Fruit fly (Drosophila melanogaster) whole organism, prepupa: Measurements from ENCODE around the gene CG7384.

Experiments used
- Blimp-1 ChIP-seq: fragments of 200-800 bp; sonication (Bioruptor generic); optimal IDR thresholded peaks from 3 replicates; lab custom pipeline; 2017; ENCODE audit warnings: missing biosample characterization, missing genetic modification characterization, mild to moderate bottlenecking, moderate library complexity, missing genetic modification reagents
- CG10631 ChIP-seq: fragments of 200-800 bp; sonication (Bioruptor generic); optimal IDR thresholded peaks from 2 replicates; lab custom pipeline; 2016; ENCODE audit warnings: missing biosample characterization, missing genetic modification characterization
- CG10669 ChIP-seq: fragments of 200-800 bp; sonication (Bioruptor generic); optimal IDR thresholded peaks from 3 replicates; lab custom pipeline; 2018; ENCODE audit warnings: missing biosample characterization, mild to moderate bottlenecking, missing genetic modification characterization, moderate library complexity
- CG11294 ChIP-seq: fragments of 200-800 bp; sonication (Bioruptor generic); IDR thresholded peaks from 2 replicates; pipeline ENCODE4 v1.3.6; 2022; ENCODE audit warnings: missing biosample characterization, missing genetic modification characterization
- CG11762 ChIP-seq: fragments of 200-800 bp; sonication (Bioruptor generic); optimal IDR thresholded peaks from 3 replicates; lab custom pipeline; 2016; ENCODE audit warnings: missing biosample characterization, missing genetic modification characterization; ENCODE audit not compliant: insufficient read depth
- CG15336 ChIP-seq: fragments of 200-800 bp; sonication (Bioruptor generic); IDR thresholded peaks from 2 replicates; pipeline ENCODE4 v1.3.6; 2022; ENCODE audit warnings: missing biosample characterization, missing genetic modification characterization
- CG1621 ChIP-seq: fragments of 200-800 bp; sonication (Bioruptor generic); optimal IDR thresholded peaks from 3 replicates; lab custom pipeline; 2018; ENCODE audit warnings: missing biosample characterization, mild to moderate bottlenecking, missing genetic modification characterization
- CG16779 ChIP-seq: fragments of 200-800 bp; sonication (Bioruptor generic); optimal IDR thresholded peaks from 3 replicates; lab custom pipeline; 2017; ENCODE audit warnings: missing biosample characterization, mild to moderate bottlenecking, missing genetic modification characterization
- CG3032 ChIP-seq: fragments of 200-800 bp; optimal IDR thresholded peaks from 2 replicates; lab custom pipeline; 2019; ENCODE audit warnings: missing biosample characterization, mild to moderate bottlenecking, missing genetic modification characterization, moderate library complexity
- CG31627 ChIP-seq: fragments of 200-800 bp; sonication (Bioruptor generic); optimal IDR thresholded peaks from 3 replicates; lab custom pipeline; 2016; ENCODE audit warnings: missing biosample characterization, missing genetic modification characterization
- CG32006 ChIP-seq: fragments of 200-800 bp; sonication (Bioruptor generic); optimal IDR thresholded peaks from 3 replicates; lab custom pipeline; 2017; ENCODE audit warnings: missing biosample characterization, mild to moderate bottlenecking, missing genetic modification characterization
- CG34406 ChIP-seq: fragments of 200-800 bp; sonication (Bioruptor generic); optimal IDR thresholded peaks from 3 replicates; lab custom pipeline; 2016; ENCODE audit warnings: missing biosample characterization, missing genetic modification characterization
- CG3919 ChIP-seq: fragments of 200-800 bp; sonication (Bioruptor generic); optimal IDR thresholded peaks from 3 replicates; lab custom pipeline; 2016; ENCODE audit warnings: missing biosample characterization, missing genetic modification characterization
- CG4318 ChIP-seq: fragments of 200-800 bp; sonication (Bioruptor generic); optimal IDR thresholded peaks from 3 replicates; lab custom pipeline; 2017; ENCODE audit warnings: missing biosample characterization, mild to moderate bottlenecking, missing genetic modification characterization
- CG6163 ChIP-seq: fragments of 200-800 bp; sonication (Bioruptor generic); IDR thresholded peaks from 3 replicates; pipeline ENCODE4 v1.3.6; 2022; ENCODE audit warnings: missing biosample characterization, missing genetic modification characterization
- CG6276 ChIP-seq: fragments of 200-800 bp; sonication (Bioruptor generic); optimal IDR thresholded peaks from 2 replicates; lab custom pipeline; 2017; ENCODE audit warnings: missing biosample characterization, mild to moderate bottlenecking, missing genetic modification characterization
- CG6792 ChIP-seq: fragments of 200-800 bp; sonication (Bioruptor generic); optimal IDR thresholded peaks from 3 replicates; lab custom pipeline; 2016; ENCODE audit warnings: missing biosample characterization, missing genetic modification characterization
- CG7368 ChIP-seq: fragments of 200-800 bp; sonication (Bioruptor generic); optimal IDR thresholded peaks from 3 replicates; lab custom pipeline; 2016; ENCODE audit warnings: missing biosample characterization, missing genetic modification characterization
- CG8119 ChIP-seq: fragments of 200-800 bp; sonication (Bioruptor generic); IDR thresholded peaks from 3 replicates; pipeline ENCODE4 v1.3.6; 2022; ENCODE audit warnings: missing biosample characterization, missing genetic modification characterization
- CG8319 ChIP-seq: fragments of 200-800 bp; sonication (Bioruptor generic); optimal IDR thresholded peaks from 3 replicates; lab custom pipeline; 2016; ENCODE audit warnings: missing biosample characterization, missing genetic modification characterization
- CG9139 ChIP-seq: fragments of 200-800 bp; sonication (Bioruptor generic); optimal IDR thresholded peaks from 3 replicates; lab custom pipeline; 2017; ENCODE audit warnings: missing biosample characterization, mild to moderate bottlenecking, missing genetic modification characterization
- Eip75B ChIP-seq: fragments of 200-800 bp; sonication (Bioruptor generic); optimal IDR thresholded peaks from 3 replicates; lab custom pipeline; 2016; ENCODE audit warnings: missing biosample characterization, missing genetic modification characterization
- Eip93F ChIP-seq: fragments of 200-800 bp; sonication (Bioruptor generic); optimal IDR thresholded peaks from 2 replicates; lab custom pipeline; 2016; ENCODE audit warnings: missing biosample characterization, mild to moderate bottlenecking, missing genetic modification characterization
- Ets21C ChIP-seq: fragments of 200-800 bp; sonication (Bioruptor generic); optimal IDR thresholded peaks from 3 replicates; lab custom pipeline; 2016; ENCODE audit warnings: missing biosample characterization, missing genetic modification characterization
- Gug ChIP-seq: fragments of 200-800 bp; sonication (Bioruptor generic); IDR thresholded peaks from 2 replicates; pipeline ENCODE4 v1.3.6; 2022; ENCODE audit warnings: missing biosample characterization, missing genetic modification characterization
- Hr38 ChIP-seq: sonication (Bioruptor generic); optimal IDR thresholded peaks from 2 replicates; lab custom pipeline; 2016; ENCODE audit warnings: missing biosample characterization, missing genetic modification characterization
- Hr39 ChIP-seq: fragments of 200-800 bp; sonication (Bioruptor generic); optimal IDR thresholded peaks from 2 replicates; lab custom pipeline; 2016; ENCODE audit warnings: missing biosample characterization, missing genetic modification characterization
- Hr4 ChIP-seq: fragments of 200-800 bp; sonication (Bioruptor generic); optimal IDR thresholded peaks from 3 replicates; lab custom pipeline; 2016; ENCODE audit warnings: missing biosample characterization, missing genetic modification characterization
- Lpt ChIP-seq: fragments of 200-800 bp; sonication (Bioruptor generic); optimal IDR thresholded peaks from 3 replicates; lab custom pipeline; 2016; ENCODE audit warnings: missing biosample characterization, missing genetic modification characterization
- Met ChIP-seq: fragments of 200-800 bp; sonication (Bioruptor generic); optimal IDR thresholded peaks from 3 replicates; lab custom pipeline; 2016; ENCODE audit warnings: missing biosample characterization, missing genetic modification characterization
- OdsH ChIP-seq: fragments of 200-800 bp; sonication (Bioruptor generic); optimal IDR thresholded peaks from 3 replicates; lab custom pipeline; 2016; ENCODE audit warnings: missing biosample characterization, missing genetic modification characterization
- Smox ChIP-seq: fragments of 200-800 bp; sonication (Bioruptor generic); optimal IDR thresholded peaks from 3 replicates; lab custom pipeline; 2016; ENCODE audit warnings: missing biosample characterization, missing genetic modification characterization
- Sox102F ChIP-seq: fragments of 200-800 bp; sonication (Bioruptor generic); optimal IDR thresholded peaks from 2 replicates; lab custom pipeline; 2016; ENCODE audit warnings: missing biosample characterization, mild to moderate bottlenecking, missing genetic modification characterization
- Sox15 ChIP-seq: fragments of 200-800 bp; sonication (Bioruptor generic); optimal IDR thresholded peaks from 3 replicates; lab custom pipeline; 2016; ENCODE audit warnings: missing biosample characterization, missing genetic modification characterization
- acj6 ChIP-seq: fragments of 200-800 bp; sonication (Bioruptor generic); optimal IDR thresholded peaks from 3 replicates; lab custom pipeline; 2016; ENCODE audit warnings: missing biosample characterization, missing genetic modification characterization
- cyc ChIP-seq: fragments of 200-800 bp; sonication (Bioruptor generic); optimal IDR thresholded peaks from 3 replicates; lab custom pipeline; 2016; ENCODE audit warnings: missing biosample characterization, missing genetic modification characterization
- dac ChIP-seq: fragments of 200-800 bp; sonication (Bioruptor generic); optimal IDR thresholded peaks from 2 replicates; lab custom pipeline; 2017; ENCODE audit warnings: missing biosample characterization, mild to moderate bottlenecking, missing genetic modification characterization
- dsx ChIP-seq: fragments of 200-800 bp; optimal IDR thresholded peaks from 3 replicates; lab custom pipeline; 2019; ENCODE audit warnings: missing biosample characterization, mild to moderate bottlenecking, missing genetic modification characterization, moderate library complexity; ENCODE audit not compliant: poor library complexity, severe bottlenecking
- eg ChIP-seq: fragments of 200-800 bp; sonication (Bioruptor generic); IDR thresholded peaks from 3 replicates; pipeline ENCODE4 v1.3.6; 2022; ENCODE audit warnings: missing biosample characterization, missing genetic modification characterization
- esn ChIP-seq: fragments of 200-800 bp; sonication (Bioruptor generic); optimal IDR thresholded peaks from 2 replicates; lab custom pipeline; 2016; ENCODE audit warnings: missing biosample characterization, mild to moderate bottlenecking, missing genetic modification characterization, moderate library complexity
- fd85E ChIP-seq: fragments of 200-800 bp; sonication (Bioruptor generic); optimal IDR thresholded peaks from 3 replicates; lab custom pipeline; 2016; ENCODE audit warnings: missing biosample characterization, missing genetic modification characterization
- fkh ChIP-seq: fragments of 200-800 bp; sonication (Bioruptor generic); optimal IDR thresholded peaks from 3 replicates; lab custom pipeline; 2017; ENCODE audit warnings: missing biosample characterization, mild to moderate bottlenecking, missing genetic modification characterization, moderate library complexity
- net ChIP-seq: fragments of 200-800 bp; sonication (Bioruptor generic); optimal IDR thresholded peaks from 3 replicates; lab custom pipeline; 2016; ENCODE audit warnings: missing biosample characterization, missing genetic modification characterization
- pdm3 ChIP-seq: fragments of 200-800 bp; sonication (Bioruptor generic); optimal IDR thresholded peaks from 3 replicates; lab custom pipeline; 2016; ENCODE audit warnings: missing biosample characterization, missing genetic modification characterization
- salr ChIP-seq, 2 experiments: fragments of 200-800 bp; sonication (Bioruptor generic); optimal IDR thresholded peaks; 3 replicates each; lab custom pipeline; 2016 to 2018; ENCODE audit warnings: missing biosample characterization in 2 of 2, missing genetic modification characterization in 2 of 2, mild to moderate bottlenecking in 1 of 2
- ss ChIP-seq, 2 experiments: fragments of 200-800 bp; sonication (Bioruptor generic); optimal IDR thresholded peaks; 2 replicates in 1 of 2; 3 replicates in 1 of 2; lab custom pipeline; 2017 to 2018; ENCODE audit warnings: mild to moderate bottlenecking in 2 of 2, missing biosample characterization in 2 of 2, missing genetic modification characterization in 2 of 2, moderate library complexity in 1 of 2
- svp ChIP-seq: fragments of 200-800 bp; sonication (Bioruptor generic); peaks from one replicate; lab custom pipeline; 2016; ENCODE audit warnings: missing biosample characterization, missing genetic modification characterization
- vri ChIP-seq: fragments of 200-800 bp; sonication (Bioruptor generic); optimal IDR thresholded peaks from 3 replicates; lab custom pipeline; 2016; ENCODE audit warnings: missing biosample characterization, mild to moderate bottlenecking, missing genetic modification characterization

Gene CG7384

dm6 chr2L:10522174-10522893 lies 12.1 kb upstream of the CG7384 start (continued):
- TF ChIP-seq Sox102F (GFP tag; lab: Kevin White, UChicago) = no peak
- no peak for TF ChIP-seq CG16779 (tag; lab: Kevin White, UChicago)
- TF ChIP-seq pdm3 (GFP tag; lab: Kevin White, UChicago) = no peak
- no peak for TF ChIP-seq Hr39
- TF ChIP-seq eg = no peak

DNA sequence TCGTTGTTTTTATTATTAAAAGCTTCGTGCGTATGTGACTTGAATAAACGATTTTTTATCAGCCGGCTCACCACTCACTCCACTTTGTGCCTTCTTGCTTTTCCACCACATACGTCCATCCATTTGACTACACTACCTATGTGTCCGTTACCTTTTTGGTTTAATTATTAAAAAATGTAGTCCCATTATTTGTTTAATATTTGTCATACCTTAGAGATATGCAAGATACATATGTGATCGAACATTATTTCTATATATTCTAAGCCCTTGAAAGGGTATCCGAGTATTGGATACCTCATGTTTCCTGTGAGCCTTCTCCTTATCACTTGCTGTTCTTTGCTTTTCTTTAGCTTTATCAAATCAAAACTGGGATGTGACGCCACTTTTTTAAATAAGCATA lies 9.0 kb upstream of the CG7384 start:
- TF ChIP-seq CG31627 (GFP tag; lab: Kevin White, UChicago) (peak; percentile 90), svp (peak; percentile 96), ss (GFP tag; optimal IDR thresholded peaks at IDR 0.05; lab: Kevin White, UChicago) (peak; percentile 71 to 84), CG3919 (GFP tag; lab: Kevin White, UChicago) (peak; percentile 87), dac (GFP tag; lab: Kevin White, UChicago) (no peak), salr (GFP tag; optimal IDR thresholded peaks at IDR 0.05; lab: Kevin White, UChicago) (peak; percentile 17 to 72), CG15336 (GFP tag; lab: Robert Waterston, UW) (peak; percentile 82), pdm3 (GFP tag; lab: Kevin White, UChicago) (peak; percentile 89), Sox102F (GFP tag; lab: Kevin White, UChicago) (peak; percentile 90), fkh (GFP tag; lab: Kevin White, UChicago) (no peak), CG6276 (GFP tag; lab: Kevin White, UChicago) (peak; percentile 67), CG10669 (GFP tag; lab: Kevin White, UChicago) (peak; percentile 88), Hr38 (no peak), Sox15 (GFP tag; lab: Kevin White, UChicago) (peak; percentile 80), CG16779 (tag; lab: Kevin White, UChicago) (peak; percentile 58), Eip93F (GFP tag; lab: Kevin White, UChicago) (peak; percentile 47), Gug (GFP tag; lab: Robert Waterston, UW) (peak; percentile 63), Smox (GFP tag; lab: Kevin White, UChicago) (peak; percentile 87), Hr39 (peak; percentile 91), eg (peak; percentile 86), CG3032 (tag; lab: Kevin White, UChicago) (peak; percentile 84), CG10631 (GFP tag; lab: Kevin White, UChicago) (peak; percentile 76), CG11762 (GFP tag; lab: Kevin White, UChicago) (peak; percentile 63), CG11294 (GFP tag; lab: Robert Waterston, UW) (peak; percentile 67), CG32006 (GFP tag; lab: Kevin White, UChicago) (peak; percentile 66), Met (peak; percentile 87), CG8319 (GFP tag; lab: Kevin White, UChicago) (peak; percentile 80), CG8119 (peak; percentile 82), CG4318 (GFP tag; lab: Kevin White, UChicago) (peak; percentile 24), cyc (GFP tag; lab: Kevin White, UChicago) (peak; percentile 90), esn (GFP tag; lab: Kevin White, UChicago) (peak; percentile 94), CG7368 (GFP tag; lab: Kevin White, UChicago) (peak; percentile 79), Hr4 (GFP tag; lab: Kevin White, UChicago) (peak; percentile 67), Blimp-1 (GFP tag; lab: Kevin White, UChicago) (peak; percentile 61), Eip75B (peak; percentile 87), CG6792 (GFP tag; lab: Kevin White, UChicago) (peak; percentile 91), CG9139 (GFP tag; lab: Kevin White, UChicago) (peak; percentile 63), CG1621 (tag; lab: Kevin White, UChicago) (peak; percentile 84), vri (GFP tag; lab: Kevin White, UChicago) (peak; percentile 71), OdsH (GFP tag; lab: Kevin White, UChicago) (peak; percentile 85), acj6 (GFP tag; lab: Kevin White, UChicago) (peak; percentile 85), CG6163 (GFP tag; lab: Robert Waterston, UW) (peak; percentile 89), Ets21C (GFP tag; lab: Kevin White, UChicago) (peak; percentile 77), net (GFP tag; lab: Kevin White, UChicago) (peak; percentile 81), fd85E (GFP tag; lab: Kevin White, UChicago) (peak; percentile 52), Lpt (GFP tag; lab: Kevin White, UChicago) (peak; percentile 62), CG34406 (GFP tag; lab: Kevin White, UChicago) (peak; percentile 88), dsx (GFP tag; lab: Kevin White, UChicago) (peak; percentile 86)
